Fruit fly (Drosophila melanogaster): ENCODE data around the gene CG12483.
A peak's percentile ranks its signal among the peaks of the same experiment; 100 is the strongest.

CG12483 gene

dm6 chr3L:86937-87336 is 11.2 kb downstream of the CG12483 start:
- TF ChIP-seq bab1 (GFP tag; optimal IDR thresholded peaks at IDR 0.05) (no peak), Clk (GFP tag; optimal IDR thresholded peaks at IDR 0.05) (no peak), CG7101 (tag; optimal IDR thresholded peaks at IDR 0.05) (no peak), cnc (optimal IDR thresholded peaks at IDR 0.05) (no peak), Mnt (GFP tag; optimal IDR thresholded peaks at IDR 0.05) (no peak), cic (GFP tag; optimal IDR thresholded peaks at IDR 0.05) (no peak), tj (GFP tag; optimal IDR thresholded peaks at IDR 0.05) (no peak), CG5204 (GFP tag; optimal IDR thresholded peaks at IDR 0.05) (no peak), CG12768 (GFP tag; optimal IDR thresholded peaks at IDR 0.05) (no peak), Crg-1 (GFP tag; optimal IDR thresholded peaks at IDR 0.05) (no peak), CG7045 (GFP tag; optimal IDR thresholded peaks at IDR 0.05) (no peak), ovo (GFP tag; optimal IDR thresholded peaks at IDR 0.05) (no peak)

- TF ChIP-seq CG7045 (GFP tag; optimal IDR thresholded peaks at IDR 0.05) (peak; percentile 51), bab1 (GFP tag; optimal IDR thresholded peaks at IDR 0.05) (no peak), CG5204 (GFP tag; optimal IDR thresholded peaks at IDR 0.05) (no peak), pad (GFP tag; optimal IDR thresholded peaks at IDR 0.05) (peak; percentile 52), CG14711 (tag; optimal IDR thresholded peaks at IDR 0.05) (peak; percentile 55), Mnt (GFP tag; optimal IDR thresholded peaks at IDR 0.05) (no peak), CG33017 (tag; optimal IDR thresholded peaks at IDR 0.05) (peak; percentile 36), tj (GFP tag; optimal IDR thresholded peaks at IDR 0.05) (peak; percentile 1), Crg-1 (GFP tag; optimal IDR thresholded peaks at IDR 0.05) (peak; percentile 76), Clk (GFP tag; optimal IDR thresholded peaks at IDR 0.05) (no peak), CG11617 (GFP tag; optimal IDR thresholded peaks at IDR 0.05) (peak; percentile 60), cnc (optimal IDR thresholded peaks at IDR 0.05) (no peak), Hr96 (GFP tag; optimal IDR thresholded peaks at IDR 0.05) (peak; percentile 3), kay (GFP tag; ENCODE audit: borderline replicate concordance) (peak; percentile 72), CG1620 (GFP tag; optimal IDR thresholded peaks at IDR 0.05) (peak; percentile 31), toe (GFP tag; optimal IDR thresholded peaks at IDR 0.05) (peak; percentile 4), CG12768 (GFP tag; optimal IDR thresholded peaks at IDR 0.05) (peak; percentile 79), ovo (GFP tag; optimal IDR thresholded peaks at IDR 0.05) (peak; percentile 85), cic (GFP tag; optimal IDR thresholded peaks at IDR 0.05) (peak; percentile 89), CG7101 (tag; optimal IDR thresholded peaks at IDR 0.05) (peak; percentile 45)
These were observed 12.9 kb downstream of the CG12483 start for dm6 chr3L:85204-85811.

- TF ChIP-seq CG33017 (tag; optimal IDR thresholded peaks at IDR 0.05) (no peak), tj (GFP tag; optimal IDR thresholded peaks at IDR 0.05) (peak; percentile 72)
These were observed 15.2 kb downstream of the CG12483 start for dm6 chr3L:82929-83328.

- no peak for TF ChIP-seq bab1 (GFP tag; optimal IDR thresholded peaks at IDR 0.05)
- TF ChIP-seq cnc (optimal IDR thresholded peaks at IDR 0.05): no peak
- no peak for TF ChIP-seq cic (GFP tag; optimal IDR thresholded peaks at IDR 0.05)
- TF ChIP-seq Clk (GFP tag; optimal IDR thresholded peaks at IDR 0.05): no peak
- no peak for TF ChIP-seq ovo (GFP tag; optimal IDR thresholded peaks at IDR 0.05)
- TF ChIP-seq Crg-1 (GFP tag; optimal IDR thresholded peaks at IDR 0.05): no peak
- no peak for TF ChIP-seq toe (GFP tag; optimal IDR thresholded peaks at IDR 0.05)
- no peak for TF ChIP-seq CG7101 (tag; optimal IDR thresholded peaks at IDR 0.05)
- TF ChIP-seq CG1620 (GFP tag; optimal IDR thresholded peaks at IDR 0.05): no peak
- no peak for TF ChIP-seq CG33017 (tag; optimal IDR thresholded peaks at IDR 0.05)
- no peak for TF ChIP-seq CG12768 (GFP tag; optimal IDR thresholded peaks at IDR 0.05)
- no peak for TF ChIP-seq Hr96 (GFP tag; optimal IDR thresholded peaks at IDR 0.05)
- no peak for TF ChIP-seq Mnt (GFP tag; optimal IDR thresholded peaks at IDR 0.05)
These were observed 22.9 kb downstream of the CG12483 start, which contains the start of gene CG13405 for dm6 chr3L:75232-75631. TSS of gene CG13405 (minus strand) at chr3L:75332.

- TF ChIP-seq pad (GFP tag; optimal IDR thresholded peaks at IDR 0.05) (peak; percentile 28), Crg-1 (GFP tag; optimal IDR thresholded peaks at IDR 0.05) (no peak), CG12768 (GFP tag; optimal IDR thresholded peaks at IDR 0.05) (peak; percentile 6), tj (GFP tag; optimal IDR thresholded peaks at IDR 0.05) (peak; percentile 75), CG1620 (GFP tag; optimal IDR thresholded peaks at IDR 0.05) (no peak), Hr96 (GFP tag; optimal IDR thresholded peaks at IDR 0.05) (no peak)
These were observed 24.6 kb downstream of the CG12483 start for dm6 chr3L:73352-74147.

dm6 chr3L:71247-71646 is 26.9 kb downstream of the CG12483 start:
- TF ChIP-seq Crg-1 (GFP tag; optimal IDR thresholded peaks at IDR 0.05) (no peak), Hr96 (GFP tag; optimal IDR thresholded peaks at IDR 0.05) (no peak), pad (GFP tag; optimal IDR thresholded peaks at IDR 0.05) (no peak), CG11617 (GFP tag; optimal IDR thresholded peaks at IDR 0.05) (no peak), Clk (GFP tag; optimal IDR thresholded peaks at IDR 0.05) (no peak), CG7101 (tag; optimal IDR thresholded peaks at IDR 0.05) (no peak), kay (GFP tag; ENCODE audit: borderline replicate concordance) (no peak), toe (GFP tag; optimal IDR thresholded peaks at IDR 0.05) (no peak), ovo (GFP tag; optimal IDR thresholded peaks at IDR 0.05) (no peak), CG33017 (tag; optimal IDR thresholded peaks at IDR 0.05) (no peak), tj (GFP tag; optimal IDR thresholded peaks at IDR 0.05) (no peak), cnc (optimal IDR thresholded peaks at IDR 0.05) (no peak), bab1 (GFP tag; optimal IDR thresholded peaks at IDR 0.05) (no peak), CG7045 (GFP tag; optimal IDR thresholded peaks at IDR 0.05) (no peak), CG14711 (tag; optimal IDR thresholded peaks at IDR 0.05) (no peak)

Measured in whole organism, adult.